Worm (Caenorhabditis elegans): ENCODE data around the gene F25E5.16.

Gene F25E5.16

DNA sequence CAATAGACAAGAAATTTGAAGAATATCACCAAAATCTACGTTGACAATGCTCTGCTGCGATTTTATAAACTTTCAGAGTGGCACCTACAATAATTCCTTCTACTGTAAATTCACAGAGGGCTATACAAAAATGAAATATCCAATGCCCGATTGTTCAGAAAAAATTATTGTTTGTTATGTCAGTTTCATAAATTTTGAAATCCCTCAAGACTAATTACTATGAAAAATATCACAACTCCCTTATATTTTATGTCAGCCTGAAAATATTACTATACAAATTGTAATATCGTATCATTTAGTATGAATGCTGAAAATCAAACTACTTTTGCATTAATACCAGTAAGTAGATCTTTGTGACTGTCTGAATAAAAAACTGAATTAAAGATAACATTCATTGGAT, 37.5 kb upstream of the F25E5.16 start, which contains the start of gene srx-60:
TSS of gene srx-60 (plus strand) at position 301 of the 400 bp plus-strand sequence.
- TF ChIP-seq elt-1 (tag; optimal IDR thresholded peaks at IDR 0.05; ENCODE audit: borderline replicate concordance, insufficient read depth) (no peak), ceh-43 (GFP tag; optimal IDR thresholded peaks at IDR 0.05) (no peak), ham-2 (GFP tag; optimal IDR thresholded peaks at IDR 0.05) (no peak), drap-1 (GFP tag; optimal IDR thresholded peaks at IDR 0.05) (no peak), M03D4.4 (tag; optimal IDR thresholded peaks at IDR 0.05) (no peak), mep-1 (tag; optimal IDR thresholded peaks at IDR 0.05) (no peak)

DNA sequence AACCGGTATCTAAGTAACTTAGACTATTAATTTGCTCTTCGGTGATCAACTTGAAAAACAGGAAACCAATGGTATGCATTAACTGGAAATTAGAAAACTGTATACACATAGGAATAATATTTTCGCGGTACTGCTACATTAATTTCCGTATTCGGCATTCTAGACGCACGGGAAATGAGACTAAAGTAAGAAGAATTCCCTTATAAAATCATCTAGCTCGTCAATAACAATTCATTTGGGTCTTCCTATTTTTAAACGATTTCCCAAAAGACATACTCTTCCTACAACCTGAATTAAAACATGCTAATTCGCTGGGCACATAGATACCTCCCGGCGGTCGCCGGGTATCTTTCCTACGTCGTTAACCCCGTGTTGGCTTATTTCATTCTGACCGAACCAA, 35.7 kb upstream of the F25E5.16 start, which contains the start of gene srj-13:
TSS of gene srj-13 (plus strand) at position 301 of the 400 bp plus-strand sequence.
- TF ChIP-seq nhr-2 (tag; optimal IDR thresholded peaks at IDR 0.05) (no peak), nhr-12 (tag; optimal IDR thresholded peaks at IDR 0.05) (no peak), elt-1 (tag; optimal IDR thresholded peaks at IDR 0.05; ENCODE audit: borderline replicate concordance, insufficient read depth) (no peak), unc-62 (GFP tag; optimal IDR thresholded peaks at IDR 0.05) (no peak), lin-32 (GFP tag; optimal IDR thresholded peaks at IDR 0.05) (no peak), M03D4.4 (tag; optimal IDR thresholded peaks at IDR 0.05) (no peak)

DNA sequence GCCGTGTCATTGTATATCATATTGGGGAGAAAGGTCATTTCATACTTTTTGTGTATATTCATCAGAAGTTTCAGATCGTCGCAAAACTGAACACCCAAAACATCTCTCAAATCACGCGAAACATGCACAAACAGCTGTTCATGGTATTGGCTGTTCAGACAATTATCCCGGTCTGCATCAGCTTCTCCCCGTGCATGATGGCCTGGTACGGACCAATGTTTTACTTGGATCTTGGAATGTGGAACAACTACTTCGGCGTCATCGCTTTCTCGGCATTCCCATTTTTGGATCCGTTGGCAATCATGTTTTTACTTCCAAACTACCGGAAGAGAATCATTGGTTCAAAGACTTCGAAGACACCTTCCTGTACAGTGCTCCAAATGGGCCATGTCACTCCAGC, 34.6 kb upstream of the F25E5.16 start:
- TF ChIP-seq mep-1 (tag; optimal IDR thresholded peaks at IDR 0.05), result no peak
- no peak for TF ChIP-seq M03D4.4 (tag; optimal IDR thresholded peaks at IDR 0.05)
- no peak for TF ChIP-seq lin-32 (GFP tag; optimal IDR thresholded peaks at IDR 0.05)
- no peak for TF ChIP-seq ztf-11 (tag; optimal IDR thresholded peaks at IDR 0.05)
- TF ChIP-seq elt-1 (tag; optimal IDR thresholded peaks at IDR 0.05; ENCODE audit: borderline replicate concordance, insufficient read depth), result no peak
- TF ChIP-seq ces-1 (GFP tag; optimal IDR thresholded peaks at IDR 0.05), result no peak
- no peak for TF ChIP-seq nhr-76 (tag; optimal IDR thresholded peaks at IDR 0.05)

DNA sequence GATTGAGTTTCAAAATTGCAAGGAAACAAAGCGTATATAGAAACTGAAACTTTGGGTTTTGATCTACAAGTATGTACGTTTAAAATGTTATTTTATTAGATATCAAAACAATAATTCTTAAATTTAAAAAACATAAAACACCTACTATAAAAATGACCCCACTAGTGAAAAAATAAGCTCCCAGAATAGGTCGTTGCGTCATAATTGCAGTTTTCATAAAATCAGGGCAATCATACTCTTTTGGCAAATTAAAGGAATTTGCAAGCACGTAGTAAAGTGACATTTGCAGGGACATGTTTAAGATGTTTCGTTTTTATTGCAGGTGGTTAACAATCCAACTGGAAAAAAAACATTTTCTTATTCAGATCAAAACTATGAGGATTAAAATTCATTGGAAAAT, 29.6 kb upstream of the F25E5.16 start, which contains the start of gene srt-6:
TSS of gene srt-6 (minus strand) at position 295 of the 400 bp plus-strand sequence.
- no peak for TF ChIP-seq lin-32 (GFP tag; optimal IDR thresholded peaks at IDR 0.05)
- no peak for TF ChIP-seq flh-1 (GFP tag; optimal IDR thresholded peaks at IDR 0.05)
- TF ChIP-seq mls-2 (tag; optimal IDR thresholded peaks at IDR 0.05), result no peak
- TF ChIP-seq ceh-39 (tag; optimal IDR thresholded peaks at IDR 0.05), result no peak
- no peak for TF ChIP-seq nhr-76 (tag; optimal IDR thresholded peaks at IDR 0.05)
- no peak for TF ChIP-seq M03D4.4 (tag; optimal IDR thresholded peaks at IDR 0.05)
- TF ChIP-seq drap-1 (GFP tag; optimal IDR thresholded peaks at IDR 0.05), result no peak
- peak; percentile 91 for TF ChIP-seq zip-8 (tag; optimal IDR thresholded peaks at IDR 0.05)

DNA sequence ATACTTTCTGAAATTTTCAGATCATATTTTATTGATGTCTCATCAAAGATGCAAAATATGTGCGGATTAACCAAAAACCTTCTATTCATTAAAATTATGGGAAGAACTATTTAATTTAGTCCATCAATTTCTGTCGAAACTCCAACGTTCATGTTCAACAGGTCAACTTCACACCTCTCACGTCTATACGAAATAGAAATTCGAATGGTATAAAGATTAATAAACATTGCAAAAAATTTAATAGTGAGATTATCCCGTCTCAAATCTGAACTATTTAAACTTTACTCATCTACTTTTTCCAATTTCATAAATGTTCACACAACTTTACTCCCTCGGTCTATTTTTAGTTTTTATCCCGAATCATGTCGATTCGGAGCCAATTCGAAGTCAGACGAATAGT, 28.5 kb upstream of the F25E5.16 start, which contains the start of gene R13D7.2:
TSS of gene R13D7.2 (plus strand) at position 301 of the 400 bp plus-strand sequence.
- TF ChIP-seq nhr-237 (tag; optimal IDR thresholded peaks at IDR 0.05) (no peak), sem-2 (GFP tag; optimal IDR thresholded peaks at IDR 0.05) (no peak), bed-3 (GFP tag; optimal IDR thresholded peaks at IDR 0.05) (no peak), unc-39 (tag; optimal IDR thresholded peaks at IDR 0.05) (no peak), ceh-39 (tag; optimal IDR thresholded peaks at IDR 0.05) (no peak), lin-13 (tag; optimal IDR thresholded peaks at IDR 0.05) (no peak), pha-4 (tag; optimal IDR thresholded peaks at IDR 0.05) (no peak), unc-62 (GFP tag; optimal IDR thresholded peaks at IDR 0.05) (no peak), mep-1 (tag; optimal IDR thresholded peaks at IDR 0.05) (no peak), ces-1 (GFP tag; optimal IDR thresholded peaks at IDR 0.05) (no peak), ham-2 (GFP tag; optimal IDR thresholded peaks at IDR 0.05) (no peak), tbx-8 (GFP tag; optimal IDR thresholded peaks at IDR 0.05) (no peak), lsy-2 (tag; optimal IDR thresholded peaks at IDR 0.05) (no peak), elt-1 (tag; optimal IDR thresholded peaks at IDR 0.05; ENCODE audit: borderline replicate concordance, insufficient read depth) (no peak), zip-8 (tag; optimal IDR thresholded peaks at IDR 0.05) (no peak), nhr-28 (tag; optimal IDR thresholded peaks at IDR 0.05) (no peak), ceh-43 (GFP tag; optimal IDR thresholded peaks at IDR 0.05) (no peak)

DNA sequence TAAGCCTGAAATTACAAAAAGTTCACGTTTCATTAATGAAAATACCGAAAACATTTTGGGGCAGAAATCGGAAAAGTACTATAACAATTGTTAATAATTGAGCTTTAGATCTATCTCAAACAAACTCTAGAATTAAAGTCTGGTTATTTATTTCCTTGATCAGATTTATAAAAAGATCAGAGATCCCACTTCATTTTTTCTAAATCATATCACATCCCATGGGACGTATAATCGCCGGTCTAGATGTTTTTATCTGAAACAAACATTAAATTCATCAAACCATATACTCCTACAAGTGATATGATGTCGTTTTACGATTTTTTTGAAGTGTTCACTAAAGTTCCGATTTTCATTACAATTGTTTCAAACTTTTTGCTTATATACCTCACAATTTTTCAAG, 26.4 kb upstream of the F25E5.16 start, which contains the start of gene str-41:
TSS of gene str-41 (plus strand) at position 301 of the 400 bp plus-strand sequence.
- TF ChIP-seq drap-1 (GFP tag; optimal IDR thresholded peaks at IDR 0.05) (no peak), ceh-43 (GFP tag; optimal IDR thresholded peaks at IDR 0.05) (no peak), nhr-2 (tag; optimal IDR thresholded peaks at IDR 0.05) (no peak), lin-32 (GFP tag; optimal IDR thresholded peaks at IDR 0.05) (no peak)
